Worm (Caenorhabditis elegans) whole organism, early embryonic: ENCODE data around the gene Y47D3B.3.

ENCODE experiments used
- F13C5.2 ChIP-seq: sonication (generic microtip); optimal IDR thresholded peaks from 2 replicates; lab custom pipeline; 2017; ENCODE audit warnings: mild to moderate bottlenecking, missing genetic modification characterization, inconsistent platforms, missing compliant biosample characterization
- aly-1 ChIP-seq: sonication (generic microtip); optimal IDR thresholded peaks from 2 replicates; lab custom pipeline; 2016; ENCODE audit warnings: missing genetic modification characterization, missing compliant biosample characterization
- ama-1 ChIP-seq: fragments of 150-350 bp; optimal IDR thresholded peaks from 2 replicates; lab custom pipeline; 2014
- tbx-37 ChIP-seq: fragments of 200-800 bp; sonication (Bioruptor generic); conservative IDR thresholded peaks from 2 replicates; pipeline ENCODE4 v1.3.6; 2022; ENCODE audit warnings: missing genetic modification reagents, missing genetic modification characterization, missing compliant biosample characterization

DNA sequence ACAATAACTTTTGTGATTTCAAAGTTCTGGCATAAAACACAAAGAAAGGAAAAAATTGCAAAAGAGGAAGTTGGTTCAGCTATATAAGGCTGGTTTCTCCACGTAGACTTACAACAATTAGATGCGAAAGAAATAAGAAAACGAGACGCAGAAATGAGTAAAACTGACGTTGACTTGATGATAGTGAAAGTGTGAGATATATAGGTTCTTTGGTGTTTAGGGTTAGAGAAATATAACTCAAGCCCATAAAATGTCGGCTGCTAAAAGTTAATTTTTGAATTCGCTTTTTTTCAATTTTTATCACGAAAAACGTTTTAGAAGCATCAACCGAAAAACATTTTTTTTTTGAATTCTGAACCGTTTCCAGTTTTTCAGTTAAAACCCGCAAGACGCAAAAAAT, 19.1 kb upstream of the Y47D3B.3 start:
- TF ChIP-seq ama-1 (lab: Kevin White, UChicago) = no peak
- TF ChIP-seq tbx-37 (GFP tag; lab: Robert Waterston, UW) = no peak
- TF ChIP-seq F13C5.2 (tag; lab: Kevin White, UChicago) = no peak
- TF ChIP-seq aly-1 = no peak
